Worm (Caenorhabditis elegans): Measurements from ENCODE around the gene zmp-6.

The zmp-6 gene

ce11 chrIII:7272828-7273227 is 25.2 kb upstream of the zmp-6 start (continued):
- no peak for TF ChIP-seq ceh-90 (tag; optimal IDR thresholded peaks at IDR 0.05)
- TF ChIP-seq snu-23 (GFP tag; optimal IDR thresholded peaks at IDR 0.05), result peak; percentile 77
- no peak for TF ChIP-seq hlh-17 (GFP tag; optimal IDR thresholded peaks at IDR 0.05; ENCODE audit: borderline replicate concordance)
- peak; percentile 65 to 68 for TF ChIP-seq lsy-2 (tag; optimal IDR thresholded peaks at IDR 0.05)
- no peak for TF ChIP-seq C34B4.2 (tag; optimal IDR thresholded peaks at IDR 0.05)

ce11 chrIII:7272088-7272487 is 24.4 kb upstream of the zmp-6 start:
- TF ChIP-seq unc-62 (GFP tag; optimal IDR thresholded peaks at IDR 0.05) (no peak), ceh-63 (GFP tag; optimal IDR thresholded peaks at IDR 0.05) (no peak), nhr-90 (tag; optimal IDR thresholded peaks at IDR 0.05; ENCODE audit: poor library complexity) (peak; percentile 57), elt-2 (tag; optimal IDR thresholded peaks at IDR 0.05) (peak; percentile 40), efl-1 (optimal IDR thresholded peaks at IDR 0.05) (peak; percentile 27 to 60), efl-1 (GFP tag; optimal IDR thresholded peaks at IDR 0.05 in 1 of 2) (peak; percentile 56 to 96), nhr-19 (GFP tag; conservative IDR thresholded peaks at IDR 0.05) (peak; percentile 68), ztf-11 (tag; optimal IDR thresholded peaks at IDR 0.05) (peak in 1 of 2 experiments; percentile 58), ceh-88 (GFP tag; IDR thresholded peaks at IDR 0.05) (0 out of 2 replicates have a peak, but pooled peaks have one; percentile 32), ztf-4 (tag; optimal IDR thresholded peaks at IDR 0.05) (no peak), efl-3 (GFP tag; optimal IDR thresholded peaks at IDR 0.05) (peak; percentile 4), vab-15 (tag; optimal IDR thresholded peaks at IDR 0.05) (no peak), irx-1 (tag; optimal IDR thresholded peaks at IDR 0.05) (peak; percentile 24), isw-1 (GFP tag; IDR thresholded peaks at IDR 0.05) (no peak), ceh-82 (tag; optimal IDR thresholded peaks at IDR 0.05) (no peak), nhr-20 (tag; optimal IDR thresholded peaks at IDR 0.05) (peak; percentile 84), nhr-71 (tag; optimal IDR thresholded peaks at IDR 0.05) (peak; percentile 84), fkh-4 (tag; optimal IDR thresholded peaks at IDR 0.05; ENCODE audit: borderline replicate concordance) (no peak), swsn-7 (tag; optimal IDR thresholded peaks at IDR 0.05) (peak; percentile 41), C34B4.2 (tag; optimal IDR thresholded peaks at IDR 0.05) (no peak), lin-13 (GFP tag; optimal IDR thresholded peaks at IDR 0.05) (peak; percentile 62), mep-1 (tag; optimal IDR thresholded peaks at IDR 0.05) (peak; percentile 87), tbx-2 (tag; optimal IDR thresholded peaks at IDR 0.05) (peak; percentile 39), fos-1 (tag; optimal IDR thresholded peaks at IDR 0.05) (no peak), lsy-2 (tag; optimal IDR thresholded peaks at IDR 0.05) (peak; percentile 38 to 61), zip-4 (GFP tag; optimal IDR thresholded peaks at IDR 0.05) (no peak), dsc-1 (tag; optimal IDR thresholded peaks at IDR 0.05) (no peak), skn-1 (tag; optimal IDR thresholded peaks at IDR 0.05) (peak; percentile 65), jun-1 (tag; optimal IDR thresholded peaks at IDR 0.05) (peak; percentile 9), xbp-1 (tag; optimal IDR thresholded peaks at IDR 0.05) (peak; percentile 44), sup-37 (GFP tag; optimal IDR thresholded peaks at IDR 0.05) (no peak), unc-130 (tag; optimal IDR thresholded peaks at IDR 0.05) (peak; percentile 62), ama-1 (optimal IDR thresholded peaks at IDR 0.05) (no peak), grh-1 (GFP tag; IDR thresholded peaks at IDR 0.05) (peak; percentile 60), lin-35 (GFP tag; optimal IDR thresholded peaks at IDR 0.05) (peak; percentile 36 to 67), dpl-1 (GFP tag; optimal IDR thresholded peaks at IDR 0.05) (peak; percentile 24 to 58 (median 58)), ceh-8 (GFP tag; optimal IDR thresholded peaks at IDR 0.05) (no peak), nhr-237 (tag; optimal IDR thresholded peaks at IDR 0.05) (no peak), mdl-1 (tag; optimal IDR thresholded peaks at IDR 0.05) (peak in 1 of 2 experiments; percentile 87), elt-3 (tag; optimal IDR thresholded peaks at IDR 0.05) (peak in 1 of 6 experiments; percentile 6), lin-14 (GFP tag; optimal IDR thresholded peaks at IDR 0.05) (peak; percentile 93), C16A3.4 (tag; optimal IDR thresholded peaks at IDR 0.05) (peak; percentile 21), ceh-90 (tag; optimal IDR thresholded peaks at IDR 0.05) (no peak), hlh-4 (tag; optimal IDR thresholded peaks at IDR 0.05) (no peak), blmp-1 (tag; optimal IDR thresholded peaks at IDR 0.05) (peak; percentile 29), pax-3 (tag; optimal IDR thresholded peaks at IDR 0.05) (peak; percentile 41), snpc-4 (tag; optimal IDR thresholded peaks at IDR 0.05) (peak; percentile 2), lir-3 (tag; optimal IDR thresholded peaks at IDR 0.05; ENCODE audit: poor library complexity) (peak; percentile 56), snu-23 (GFP tag; optimal IDR thresholded peaks at IDR 0.05) (peak; percentile 76)

All from whole organism, L1 larva.